In the genomic region with DNA sequence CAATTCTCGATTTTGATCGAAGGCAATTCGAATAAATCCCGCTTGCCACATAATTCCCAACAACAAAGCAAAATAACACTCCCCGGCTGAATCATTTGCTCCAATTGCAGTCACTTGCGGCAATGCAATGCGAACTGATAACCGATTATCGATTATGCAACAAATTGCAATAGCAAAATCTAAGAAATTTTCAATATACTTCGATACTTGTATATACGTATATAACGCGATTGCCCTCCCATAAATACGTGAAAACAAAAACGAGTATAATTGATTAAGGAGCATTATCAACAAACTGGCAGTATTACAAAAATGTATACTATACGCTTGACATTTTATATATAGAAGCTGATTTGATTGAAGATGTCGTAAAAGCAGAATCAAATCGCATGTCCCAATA, we compare ENCODE assay signal across 2 fruit fly cellular contexts.
A peak's percentile ranks its signal among the peaks of the same experiment; 100 is the strongest.
TF ChIP-seq lines count a peak whose summit lies in the region.

No protein-coding gene starts in this region.

TF ChIP-seq in whole organism, adult, 20 proteins besides CTCF, POLR2A, EP300 and RAD21:
- TF ChIP-seq kay (GFP tag; lab: Kevin White, UChicago; ENCODE audit: borderline replicate concordance), result peak; percentile 91
- TF ChIP-seq cic (GFP tag; optimal IDR thresholded peaks at IDR 0.05; lab: Kevin White, UChicago), result peak; percentile 4
- TF ChIP-seq CG12768 (GFP tag; optimal IDR thresholded peaks at IDR 0.05; lab: Kevin White, UChicago), result no peak
- TF ChIP-seq CG33017 (tag; optimal IDR thresholded peaks at IDR 0.05; lab: Kevin White, UChicago), result no peak

TF ChIP-seq in whole organism, prepupa, 60 proteins besides CTCF, POLR2A, EP300 and RAD21:
- TF ChIP-seq Sox14 (GFP tag; optimal IDR thresholded peaks at IDR 0.05; lab: Kevin White, UChicago), result peak; percentile 33
- TF ChIP-seq Eip93F (GFP tag; optimal IDR thresholded peaks at IDR 0.05; lab: Kevin White, UChicago), result peak; percentile 81
- peak; percentile 79 for TF ChIP-seq vri (GFP tag; optimal IDR thresholded peaks at IDR 0.05; lab: Kevin White, UChicago)
- TF ChIP-seq cyc (GFP tag; optimal IDR thresholded peaks at IDR 0.05; lab: Kevin White, UChicago), result no peak
- peak; percentile 40 for TF ChIP-seq Eip78C (GFP tag; lab: Kevin White, UChicago)
